Fruit fly (Drosophila melanogaster) whole organism: Measurements from ENCODE around the gene CG8500.

ENCODE experiments used
- CG8478 ChIP-seq: fragments of >200 bp; optimal IDR thresholded peaks from 2 replicates; lab custom pipeline; 2018; ENCODE audit warnings: inconsistent platforms
- Dll ChIP-seq: fragments of >200 bp; optimal IDR thresholded peaks from 2 replicates; lab custom pipeline; 2017
- EcR ChIP-seq, 2 experiments: fragments of >200 bp; optimal IDR thresholded peaks; 2 replicates each; lab custom pipeline; 2017; ENCODE audit warnings: missing biosample characterization in 2 of 2, missing genetic modification characterization in 2 of 2, missing genetic modification reagents in 2 of 2
- pan ChIP-seq: fragments of >200 bp; optimal IDR thresholded peaks from 2 replicates; lab custom pipeline; 2017
- psq ChIP-seq: fragments of >200 bp; optimal IDR thresholded peaks from 2 replicates; lab custom pipeline; 2017
- usp ChIP-seq: fragments of >200 bp; optimal IDR thresholded peaks from 2 replicates; lab custom pipeline; 2017; ENCODE audit warnings: missing biosample characterization, missing genetic modification characterization, mixed read lengths

CG8500 gene

DNA sequence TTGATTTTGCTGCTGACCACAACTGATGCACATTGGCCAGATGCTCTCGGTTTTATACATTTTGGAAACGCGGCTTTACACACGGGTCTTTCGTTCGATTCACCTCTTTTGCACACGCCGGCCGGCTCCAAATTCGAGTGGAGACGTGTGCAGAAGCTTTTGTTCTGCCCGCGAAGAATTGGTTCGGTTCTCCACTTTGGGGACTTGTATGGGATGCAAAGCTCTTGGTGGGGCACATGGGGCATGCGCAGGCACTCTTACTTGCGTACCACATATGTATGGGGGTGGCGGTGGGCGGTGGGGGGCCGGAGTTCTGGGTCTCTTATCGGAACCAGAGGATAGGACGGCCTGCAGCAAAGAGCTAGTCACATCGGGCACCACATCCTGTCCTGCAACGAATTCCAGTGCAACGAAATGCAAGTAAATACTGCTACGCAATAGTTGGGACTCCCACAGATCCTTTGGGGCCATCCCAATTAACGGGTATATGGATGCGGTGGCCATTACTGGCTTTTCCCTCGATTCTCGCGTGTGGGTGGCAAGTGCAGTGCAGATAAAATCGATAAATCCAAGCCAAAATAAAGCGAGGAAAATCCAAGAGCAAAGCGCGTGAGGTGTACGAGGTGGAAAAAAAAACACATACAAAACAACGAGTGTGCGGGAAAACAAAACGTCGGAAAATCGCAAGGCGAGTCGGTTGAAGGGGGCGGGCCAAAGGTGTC is at the start of gene CG8500, which contains the start of gene MtnA:
Gene CG8500, plus strand, starts transcription at position 313 of the 722 bp plus-strand sequence.
Gene MtnA, minus strand, starts transcription at position 30 of the 722 bp plus-strand sequence.
- TF ChIP-seq pan (lab: Kevin White, UChicago) (no peak), CG8478 (lab: Kevin White, UChicago) (peak; percentile 11), Dll (no peak), EcR (GFP tag; optimal IDR thresholded peaks at IDR 0.05; lab: Kevin White, UChicago) (no peak), psq (no peak), usp (GFP tag; lab: Kevin White, UChicago) (no peak)

DNA sequence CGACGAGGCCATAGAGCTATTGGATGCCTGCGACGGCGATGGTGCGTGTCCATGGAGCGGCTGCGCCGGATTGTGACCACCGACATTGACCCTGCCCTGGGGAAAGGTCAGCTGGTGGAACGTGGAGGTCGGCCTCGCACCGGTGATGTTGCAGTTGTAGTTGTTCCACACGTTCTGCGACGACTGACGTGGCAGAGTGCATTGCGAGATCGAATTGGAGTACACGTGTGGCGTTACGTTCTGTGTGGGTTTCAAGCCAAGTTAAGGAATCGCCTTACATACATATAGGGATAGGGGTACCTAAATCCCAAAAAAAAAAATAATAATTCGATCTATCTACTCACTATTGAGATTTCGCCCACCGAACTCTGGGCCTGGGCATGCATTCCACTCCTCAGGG is 49.3 kb upstream of the CG8500 start:
- TF ChIP-seq CG8478 (lab: Kevin White, UChicago) (no peak), pan (lab: Kevin White, UChicago) (no peak), usp (GFP tag; lab: Kevin White, UChicago) (no peak), Dll (no peak), psq (no peak), EcR (GFP tag; optimal IDR thresholded peaks at IDR 0.05; lab: Kevin White, UChicago) (no peak)

DNA sequence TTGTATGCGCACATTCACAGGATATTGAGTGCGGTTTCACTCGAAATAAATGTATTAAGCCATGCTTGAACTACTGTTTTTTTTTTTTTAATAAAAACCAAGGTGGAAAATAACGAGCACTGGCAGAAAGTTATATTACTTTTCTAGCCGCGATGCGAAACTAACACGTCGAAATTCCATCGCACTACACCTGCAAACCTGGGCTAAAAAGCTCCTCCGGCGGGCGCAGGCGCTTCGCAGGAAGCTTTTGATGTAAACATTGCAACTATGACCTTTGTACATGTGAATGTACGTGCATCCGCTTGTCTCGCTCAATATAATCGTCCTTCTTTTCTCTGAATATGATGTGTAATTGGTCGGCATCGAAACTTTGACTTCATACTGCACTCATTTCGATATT is 44.7 kb upstream of the CG8500 start, which contains the start of gene side-VII:
Gene side-VII, minus strand, starts transcription at position 187 of the 400 bp plus-strand sequence.
- TF ChIP-seq Dll (no peak), EcR (GFP tag; optimal IDR thresholded peaks at IDR 0.05; lab: Kevin White, UChicago) (no peak), psq (no peak), pan (lab: Kevin White, UChicago) (no peak), usp (GFP tag; lab: Kevin White, UChicago) (no peak), CG8478 (lab: Kevin White, UChicago) (no peak)

DNA sequence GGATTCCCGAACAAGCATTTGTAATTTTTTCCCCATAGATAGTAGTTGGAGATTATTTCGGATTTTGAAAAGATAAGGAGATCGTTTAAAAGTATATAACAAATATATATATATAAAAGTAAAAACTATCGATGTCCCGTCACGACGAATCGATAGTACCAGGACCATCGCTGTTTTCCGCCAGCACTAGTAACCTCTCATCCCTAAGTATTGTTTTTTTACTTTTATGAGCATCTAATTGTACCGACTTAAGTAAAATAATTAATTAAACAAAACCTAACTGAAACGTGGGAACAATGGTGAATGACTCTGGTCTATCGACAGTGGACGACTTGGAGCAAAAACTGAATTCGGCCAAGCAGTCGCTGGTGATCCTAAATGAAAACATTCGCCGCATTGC is 43.7 kb upstream of the CG8500 start, which contains the start of gene Pnn:
Gene Pnn, plus strand, starts transcription at position 187 of the 400 bp plus-strand sequence.
- TF ChIP-seq CG8478 (lab: Kevin White, UChicago), result no peak
- no peak for TF ChIP-seq pan (lab: Kevin White, UChicago)
- no peak for TF ChIP-seq usp (GFP tag; lab: Kevin White, UChicago)
- no peak for TF ChIP-seq Dll
- TF ChIP-seq EcR (GFP tag; optimal IDR thresholded peaks at IDR 0.05; lab: Kevin White, UChicago), result no peak
- no peak for TF ChIP-seq psq

DNA sequence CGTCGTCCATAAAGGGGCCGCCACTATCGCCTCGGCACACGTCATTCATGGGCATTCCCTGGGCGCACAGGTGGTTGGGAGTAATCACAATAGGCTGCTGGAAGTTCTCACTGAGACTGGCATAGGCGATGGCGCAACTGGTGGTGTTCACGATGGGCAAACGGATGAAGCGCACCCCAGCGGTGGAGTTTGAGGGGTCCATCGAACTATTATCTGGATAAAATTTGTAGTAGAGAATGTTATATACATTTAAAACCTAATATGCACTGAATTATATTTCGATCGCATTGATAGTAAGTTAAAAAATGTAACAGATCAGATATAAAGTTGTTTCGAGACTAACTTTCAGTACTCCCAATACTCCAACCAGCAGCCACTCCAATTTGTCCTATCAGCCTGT is 41.2 kb upstream of the CG8500 start, which contains the start of gene CG31415:
Gene CG31415, plus strand, starts transcription at position 301 of the 400 bp plus-strand sequence.
- TF ChIP-seq EcR (GFP tag; optimal IDR thresholded peaks at IDR 0.05; lab: Kevin White, UChicago) (no peak), usp (GFP tag; lab: Kevin White, UChicago) (no peak), Dll (no peak), psq (no peak), pan (lab: Kevin White, UChicago) (no peak), CG8478 (lab: Kevin White, UChicago) (no peak)

DNA sequence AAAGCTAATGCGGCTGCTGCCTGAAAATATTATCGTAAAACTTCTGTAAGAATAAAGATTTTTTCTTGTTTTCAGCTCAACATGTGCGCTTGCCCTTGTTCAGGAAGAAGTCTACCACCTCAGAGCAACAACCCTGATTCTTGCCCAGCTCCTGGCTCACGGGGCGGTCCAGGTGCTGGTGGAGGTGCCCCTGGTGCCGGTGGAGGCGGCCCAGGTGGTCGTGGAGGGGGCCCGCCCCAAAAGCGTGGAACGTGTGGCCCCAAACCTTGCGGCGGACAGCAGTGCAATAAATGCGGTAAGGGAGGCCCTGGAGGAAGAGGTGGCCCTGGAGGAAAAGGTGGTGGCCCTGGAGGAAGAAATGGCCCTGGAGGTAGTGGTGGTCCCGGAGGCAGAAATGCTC is 40.5 kb upstream of the CG8500 start:
- TF ChIP-seq EcR (GFP tag; optimal IDR thresholded peaks at IDR 0.05; lab: Kevin White, UChicago) (no peak), pan (lab: Kevin White, UChicago) (no peak), psq (no peak), Dll (no peak), CG8478 (lab: Kevin White, UChicago) (no peak), usp (GFP tag; lab: Kevin White, UChicago) (no peak)

DNA sequence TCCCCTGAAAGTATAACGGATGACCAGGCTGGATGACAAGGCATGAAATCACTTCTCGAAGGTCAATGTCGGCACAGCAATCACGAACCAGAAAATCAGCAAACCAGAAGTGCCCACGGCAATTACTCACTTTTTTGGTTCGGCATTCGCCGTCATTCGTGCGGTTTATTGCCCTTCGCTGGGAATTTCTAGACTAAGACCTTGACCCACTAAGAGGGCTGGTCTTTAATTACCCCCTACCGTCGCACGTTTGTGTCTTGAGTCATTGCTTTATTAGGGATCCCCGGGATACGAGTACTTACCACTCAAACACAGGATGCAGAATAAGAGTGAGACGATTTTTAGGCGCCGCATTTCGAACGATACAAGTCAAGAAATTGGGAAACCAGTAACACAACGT is 39.0 kb upstream of the CG8500 start:
- TF ChIP-seq pan (lab: Kevin White, UChicago) (no peak), Dll (no peak), EcR (GFP tag; optimal IDR thresholded peaks at IDR 0.05; lab: Kevin White, UChicago) (no peak), CG8478 (lab: Kevin White, UChicago) (no peak), usp (GFP tag; lab: Kevin White, UChicago) (no peak), psq (no peak)

DNA sequence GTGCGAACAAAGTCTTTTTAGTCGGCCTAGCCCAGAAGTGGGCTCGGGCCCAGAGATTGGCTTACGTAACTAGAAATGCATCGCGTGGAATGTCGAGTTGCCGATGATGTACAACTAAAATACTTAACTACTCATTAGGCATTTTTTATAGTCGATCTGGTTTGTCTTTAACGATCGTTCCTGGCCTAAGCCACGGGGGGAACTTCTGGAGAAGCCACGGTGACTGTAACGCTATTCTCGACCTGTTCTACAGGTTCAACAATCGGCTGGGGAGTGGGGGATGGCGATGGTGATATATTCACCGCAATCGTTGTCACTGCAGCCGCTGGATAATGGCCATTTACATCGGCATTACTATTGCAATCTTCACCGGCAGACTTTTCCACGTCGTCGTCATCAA is 38.2 kb upstream of the CG8500 start, which contains the start of gene CG34409:
Gene CG34409, minus strand, starts transcription at position 101 of the 400 bp plus-strand sequence.
- TF ChIP-seq pan (lab: Kevin White, UChicago) (no peak), EcR (GFP tag; optimal IDR thresholded peaks at IDR 0.05; lab: Kevin White, UChicago) (no peak)

DNA sequence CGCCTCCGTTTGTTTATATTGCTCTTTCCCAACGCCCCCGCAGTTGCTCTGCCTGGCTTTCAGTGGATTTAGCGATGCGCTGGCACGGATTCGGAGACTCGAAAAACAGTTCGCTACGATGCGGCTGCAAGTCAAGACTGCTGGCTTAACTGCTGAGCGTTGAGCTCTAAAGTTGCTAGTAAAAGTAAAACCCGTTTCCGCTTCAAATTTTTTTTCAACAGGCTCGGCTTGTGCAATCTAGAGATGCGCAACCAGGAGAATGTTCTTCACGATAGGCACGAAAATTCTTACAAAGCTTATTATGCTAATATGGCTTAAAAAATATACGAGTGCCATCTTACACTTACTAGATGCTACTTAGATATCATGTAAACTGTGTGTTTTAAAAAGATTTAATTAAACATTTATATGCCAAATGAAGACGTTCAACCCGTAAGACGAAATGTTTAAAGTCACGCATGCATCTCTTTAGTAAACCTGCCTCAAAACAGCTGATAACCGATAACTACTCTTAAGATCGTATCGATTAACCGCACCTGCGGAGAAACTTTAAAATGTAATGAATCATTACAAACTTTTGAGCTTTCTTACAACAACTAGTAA is 37.1 kb upstream of the CG8500 start, which contains the start of gene CG12948:
Gene CG12948, minus strand, starts transcription at position 473 of the 603 bp plus-strand sequence.
- TF ChIP-seq Dll (no peak), pan (lab: Kevin White, UChicago) (no peak), EcR (GFP tag; optimal IDR thresholded peaks at IDR 0.05; lab: Kevin White, UChicago) (peak in 1 of 2 experiments; percentile 4), psq (no peak)

DNA sequence ATGACTTTTGCATAAGTTTGCCTTT is 36.8 kb upstream of the CG8500 start, which contains the start of gene PpD3:
Gene PpD3, plus strand, starts transcription at position 1 of the 25 bp plus-strand sequence.
- TF ChIP-seq EcR (GFP tag; optimal IDR thresholded peaks at IDR 0.05; lab: Kevin White, UChicago) (no peak), CG8478 (lab: Kevin White, UChicago) (no peak), usp (GFP tag; lab: Kevin White, UChicago) (no peak)

DNA sequence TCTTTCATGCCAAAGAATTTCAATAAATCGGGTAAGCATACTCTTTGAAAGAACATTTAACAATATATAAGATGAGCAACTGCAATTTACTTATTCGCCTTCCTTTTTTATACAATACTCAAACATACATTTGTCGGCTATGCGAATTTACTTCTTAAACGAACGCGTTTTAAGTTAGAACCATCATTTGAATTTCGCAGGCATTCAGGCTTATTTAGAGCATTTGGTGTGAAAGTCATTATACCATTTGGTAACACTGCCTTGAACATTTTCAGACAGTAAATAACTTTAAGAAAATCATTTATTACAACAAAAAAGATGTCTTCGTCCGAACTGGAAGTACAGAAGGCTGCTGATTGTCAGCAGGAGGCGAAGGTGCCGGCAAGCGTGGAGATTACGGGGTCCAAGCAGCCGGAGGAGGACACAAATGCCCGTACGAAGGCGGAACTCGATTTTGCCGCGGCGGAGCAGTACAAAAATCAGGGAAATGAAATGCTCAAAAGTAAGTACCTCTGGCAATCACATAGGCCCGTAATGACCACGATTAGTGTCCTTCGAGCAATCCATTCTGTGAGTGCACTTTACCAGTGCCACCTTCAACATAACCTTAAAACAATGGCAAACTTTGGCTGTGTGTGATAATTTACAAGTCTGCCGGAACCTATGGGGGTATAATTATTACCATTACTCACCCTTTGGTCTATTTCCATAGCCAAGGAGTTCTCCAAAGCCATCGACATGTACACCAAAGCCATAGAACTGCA is 36.4 kb upstream of the CG8500 start:
- no peak for TF ChIP-seq Dll
- no peak for TF ChIP-seq usp (GFP tag; lab: Kevin White, UChicago)
- TF ChIP-seq CG8478 (lab: Kevin White, UChicago), result no peak
- no peak for TF ChIP-seq EcR (GFP tag; optimal IDR thresholded peaks at IDR 0.05; lab: Kevin White, UChicago)
- no peak for TF ChIP-seq psq
- TF ChIP-seq pan (lab: Kevin White, UChicago), result no peak

DNA sequence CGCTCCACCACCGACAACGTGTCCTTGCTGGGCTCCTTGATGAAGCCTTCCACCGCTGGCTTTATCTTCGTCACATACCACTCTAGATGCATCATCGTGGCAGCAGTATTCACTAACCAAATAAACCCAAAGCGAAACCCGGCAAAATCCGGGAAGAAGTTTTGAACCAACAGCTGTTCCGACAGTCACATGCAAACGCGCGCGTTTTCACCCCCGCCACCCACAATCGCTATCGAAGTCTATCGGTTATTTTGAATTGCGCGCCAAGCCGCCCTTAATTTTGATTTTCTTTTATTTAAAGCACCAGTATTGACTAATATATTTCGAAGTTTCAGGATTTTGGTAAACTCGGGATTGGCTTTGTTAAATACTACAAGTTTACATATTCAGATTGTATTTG is 30.0 kb upstream of the CG8500 start, which contains the start of gene Tti1:
Gene Tti1, minus strand, starts transcription at position 200 of the 400 bp plus-strand sequence.
- TF ChIP-seq pan (lab: Kevin White, UChicago), result no peak
- no peak for TF ChIP-seq Dll
